Worm (Caenorhabditis elegans): ENCODE measurements around the gene Y49F6C.7.
A peak's percentile ranks its signal among the peaks of the same experiment; 100 is the strongest.

The Y49F6C.7 gene

ce11 chrII:3371010-3371409 lies 3.0 kb upstream of the Y49F6C.7 start, which contains the start of gene bath-23 (continued):
- TF ChIP-seq nhr-47 (tag; optimal IDR thresholded peaks at IDR 0.05) = no peak
- TF ChIP-seq tlp-1 (tag; optimal IDR thresholded peaks at IDR 0.05) = no peak
- TF ChIP-seq hpl-2 (GFP tag; optimal IDR thresholded peaks at IDR 0.05) = no peak
- no peak for TF ChIP-seq skn-1 (tag; optimal IDR thresholded peaks at IDR 0.05)

- TF ChIP-seq egl-27 (tag; optimal IDR thresholded peaks at IDR 0.05) (no peak), lsy-2 (tag; optimal IDR thresholded peaks at IDR 0.05) (peak; percentile 38 to 50), rnt-1 (tag; optimal IDR thresholded peaks at IDR 0.05) (peak; percentile 4), efl-1 (optimal IDR thresholded peaks at IDR 0.05) (no peak), efl-1 (GFP tag; optimal IDR thresholded peaks at IDR 0.05 in 1 of 2) (peak in 1 of 2 experiments; percentile 33)
Measured at ce11 chrII:3370061-3370460, 2.1 kb upstream of the Y49F6C.7 start, which contains the start of gene Y49F6C.8. Y49F6C.8 (minus strand) TSS chrII:3370111.

ce11 chrII:3367100-3367499 lies 897 bp downstream of the Y49F6C.7 start, which contains the start of gene Y49F6C.6:
Y49F6C.6 (minus strand) TSS chrII:3367200.
- TF ChIP-seq sox-4 (tag; optimal IDR thresholded peaks at IDR 0.05) = no peak

- no peak for TF ChIP-seq nhr-19 (GFP tag; conservative IDR thresholded peaks at IDR 0.05)
- no peak for TF ChIP-seq C16A3.4 (tag; optimal IDR thresholded peaks at IDR 0.05)
- no peak for TF ChIP-seq unc-30 (tag; optimal IDR thresholded peaks at IDR 0.05)
- TF ChIP-seq nhr-85 (tag) = no peak
- TF ChIP-seq fkh-10 (GFP tag; optimal IDR thresholded peaks at IDR 0.05) = no peak
- no peak for TF ChIP-seq fkh-4 (tag; optimal IDR thresholded peaks at IDR 0.05; ENCODE audit: borderline replicate concordance)
- no peak for TF ChIP-seq lin-14 (GFP tag; optimal IDR thresholded peaks at IDR 0.05)
- TF ChIP-seq elt-3 (tag; optimal IDR thresholded peaks at IDR 0.05) = no peak
Measured at ce11 chrII:3358834-3359233, 9.2 kb downstream of the Y49F6C.7 start, which contains the start of the genes lido-14 and bath-27. lido-14 (plus strand) TSS chrII:3359134. bath-27 (plus strand) TSS chrII:3359139.

- no peak for TF ChIP-seq lir-3 (tag; optimal IDR thresholded peaks at IDR 0.05; ENCODE audit: poor library complexity)
- TF ChIP-seq C34B4.2 (tag; optimal IDR thresholded peaks at IDR 0.05) = no peak
- no peak for TF ChIP-seq nhr-85 (tag)
- TF ChIP-seq irx-1 (tag; optimal IDR thresholded peaks at IDR 0.05) = no peak
- TF ChIP-seq vab-15 (tag; optimal IDR thresholded peaks at IDR 0.05) = no peak
- no peak for TF ChIP-seq nhr-77 (tag; optimal IDR thresholded peaks at IDR 0.05)
- TF ChIP-seq hlh-17 (GFP tag; optimal IDR thresholded peaks at IDR 0.05; ENCODE audit: borderline replicate concordance) = no peak
- TF ChIP-seq ets-5 (GFP tag; IDR thresholded peaks at IDR 0.05) = no peak
- no peak for TF ChIP-seq skn-1 (tag; optimal IDR thresholded peaks at IDR 0.05)
- TF ChIP-seq fos-1 (tag; optimal IDR thresholded peaks at IDR 0.05) = no peak
- TF ChIP-seq ceh-90 (tag; optimal IDR thresholded peaks at IDR 0.05) = no peak
- no peak for TF ChIP-seq lin-39 (tag; optimal IDR thresholded peaks at IDR 0.05)
- no peak for TF ChIP-seq C16A3.4 (tag; optimal IDR thresholded peaks at IDR 0.05)
- TF ChIP-seq nhr-84 (tag; optimal IDR thresholded peaks at IDR 0.05) = no peak
Measured at ce11 chrII:3349820-3350291, 18.1 kb downstream of the Y49F6C.7 start, which contains the start of gene F14D2.8. F14D2.8 (minus strand) TSS chrII:3349870.

- TF ChIP-seq lin-39 (tag; optimal IDR thresholded peaks at IDR 0.05) (no peak), elt-2 (tag; optimal IDR thresholded peaks at IDR 0.05) (no peak), nhr-85 (tag) (no peak), snu-23 (GFP tag; optimal IDR thresholded peaks at IDR 0.05) (no peak), tbx-2 (tag; optimal IDR thresholded peaks at IDR 0.05) (no peak), fos-1 (tag; optimal IDR thresholded peaks at IDR 0.05) (no peak), sup-37 (GFP tag; optimal IDR thresholded peaks at IDR 0.05) (no peak), lin-13 (GFP tag; optimal IDR thresholded peaks at IDR 0.05) (no peak), nhr-84 (tag; optimal IDR thresholded peaks at IDR 0.05) (no peak), fkh-10 (GFP tag; optimal IDR thresholded peaks at IDR 0.05) (no peak), pqm-1 (tag; optimal IDR thresholded peaks at IDR 0.05) (no peak), mef-2 (tag; optimal IDR thresholded peaks at IDR 0.05) (no peak), hpl-2 (GFP tag; optimal IDR thresholded peaks at IDR 0.05) (no peak), hlh-4 (tag; optimal IDR thresholded peaks at IDR 0.05) (no peak), mep-1 (tag; optimal IDR thresholded peaks at IDR 0.05) (no peak), nhr-77 (tag; optimal IDR thresholded peaks at IDR 0.05) (no peak)
Measured at ce11 chrII:3347940-3348610, 19.9 kb downstream of the Y49F6C.7 start, which contains the start of the genes F14D2.14 and bath-29. F14D2.14 (minus strand) TSS chrII:3347990. bath-29 (plus strand) TSS chrII:3348560.
